Worm (Caenorhabditis elegans): Measurements from ENCODE around the gene T24E12.2.

The T24E12.2 gene

DNA sequence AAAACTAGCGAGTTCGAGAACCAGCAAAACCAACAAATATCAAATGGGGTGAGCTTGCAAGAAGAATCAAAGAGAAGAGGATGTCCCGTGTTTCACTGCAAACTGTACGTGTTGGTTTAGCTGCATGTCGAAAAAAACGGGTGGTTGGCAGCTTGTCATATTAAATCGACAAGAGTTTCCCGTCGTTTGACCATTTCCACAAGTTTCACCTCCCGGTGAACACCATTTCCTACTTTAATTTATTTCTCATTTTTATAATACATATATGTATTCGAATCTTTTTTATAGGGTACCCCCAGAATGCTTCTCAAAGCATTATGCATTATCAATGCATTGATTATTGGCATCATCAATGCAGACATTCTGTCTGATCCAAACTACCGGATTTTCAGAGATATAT, 12.6 kb downstream of the T24E12.2 start, which contains the start of gene Y8A9A.2:
Y8A9A.2 (plus strand) TSS at position 301 of the 400 bp plus-strand sequence.
- no peak for TF ChIP-seq elt-3 (tag; optimal IDR thresholded peaks at IDR 0.05)
- TF ChIP-seq mml-1 (tag; optimal IDR thresholded peaks at IDR 0.05), result no peak
- TF ChIP-seq ZK546.5 (tag; optimal IDR thresholded peaks at IDR 0.05), result no peak
- TF ChIP-seq ceh-9 (tag; optimal IDR thresholded peaks at IDR 0.05), result no peak
- TF ChIP-seq ceh-82 (tag; optimal IDR thresholded peaks at IDR 0.05), result no peak
- no peak for TF ChIP-seq nhr-25 (tag; optimal IDR thresholded peaks at IDR 0.05)
- TF ChIP-seq nhr-76 (tag; optimal IDR thresholded peaks at IDR 0.05), result no peak

DNA sequence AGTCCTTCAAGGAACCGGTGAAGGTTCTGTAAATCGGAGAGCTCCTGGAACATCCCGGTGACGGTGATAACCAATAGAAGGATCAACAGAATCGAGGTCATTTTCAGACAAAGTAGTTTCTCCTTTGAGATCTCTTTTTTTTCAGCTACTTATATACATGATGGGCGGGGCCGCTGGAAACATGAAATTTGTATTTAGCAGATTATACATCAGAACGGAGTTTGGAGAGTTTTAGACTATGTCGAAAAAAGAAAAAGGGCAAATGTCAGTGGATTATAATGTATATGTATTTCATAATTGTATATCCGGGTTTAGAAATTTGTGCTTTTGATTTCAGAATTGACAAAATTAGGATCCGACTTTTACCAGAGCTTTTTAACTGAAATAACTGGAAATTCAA, 20.5 kb downstream of the T24E12.2 start, which contains the start of gene ins-32:
ins-32 (minus strand) TSS at position 101 of the 400 bp plus-strand sequence.
- no peak for TF ChIP-seq eor-1 (tag; optimal IDR thresholded peaks at IDR 0.05)
- TF ChIP-seq mml-1 (tag; optimal IDR thresholded peaks at IDR 0.05), result no peak
- no peak for TF ChIP-seq snpc-4 (tag; optimal IDR thresholded peaks at IDR 0.05)
- TF ChIP-seq daf-12 (tag; optimal IDR thresholded peaks at IDR 0.05), result no peak
- TF ChIP-seq pha-4 (tag; optimal IDR thresholded peaks at IDR 0.05), result no peak
- TF ChIP-seq lin-39 (tag; optimal IDR thresholded peaks at IDR 0.05), result no peak
- no peak for TF ChIP-seq ceh-16 (tag; optimal IDR thresholded peaks at IDR 0.05)

- no peak for TF ChIP-seq hmg-11 (tag; optimal IDR thresholded peaks at IDR 0.05)
- TF ChIP-seq nhr-23 (tag; optimal IDR thresholded peaks at IDR 0.05), result no peak
- TF ChIP-seq egl-5 (tag; optimal IDR thresholded peaks at IDR 0.05), result no peak
- TF ChIP-seq ZK546.5 (tag; optimal IDR thresholded peaks at IDR 0.05), result no peak
- no peak for TF ChIP-seq ceh-9 (tag; optimal IDR thresholded peaks at IDR 0.05)
- TF ChIP-seq unc-39 (tag; optimal IDR thresholded peaks at IDR 0.05), result no peak
- TF ChIP-seq fkh-2 (tag; optimal IDR thresholded peaks at IDR 0.05), result no peak
- no peak for TF ChIP-seq eor-1 (tag; optimal IDR thresholded peaks at IDR 0.05)
- TF ChIP-seq snpc-4 (tag; optimal IDR thresholded peaks at IDR 0.05), result no peak
- no peak for TF ChIP-seq fkh-10 (GFP tag; optimal IDR thresholded peaks at IDR 0.05)
- no peak for TF ChIP-seq sea-2 (GFP tag; optimal IDR thresholded peaks at IDR 0.05)
- no peak for TF ChIP-seq nhr-43 (tag; optimal IDR thresholded peaks at IDR 0.05; ENCODE audit: poor library complexity, severe bottlenecking)
- TF ChIP-seq fos-1 (tag; optimal IDR thresholded peaks at IDR 0.05), result no peak
- TF ChIP-seq egl-27 (tag; optimal IDR thresholded peaks at IDR 0.05), result no peak
- TF ChIP-seq nhr-76 (tag; optimal IDR thresholded peaks at IDR 0.05), result no peak
- TF ChIP-seq pha-4 (tag; optimal IDR thresholded peaks at IDR 0.05), result no peak
Measured at ce11 chrII:3805518-3805917, 22.8 kb downstream of the T24E12.2 start.

DNA sequence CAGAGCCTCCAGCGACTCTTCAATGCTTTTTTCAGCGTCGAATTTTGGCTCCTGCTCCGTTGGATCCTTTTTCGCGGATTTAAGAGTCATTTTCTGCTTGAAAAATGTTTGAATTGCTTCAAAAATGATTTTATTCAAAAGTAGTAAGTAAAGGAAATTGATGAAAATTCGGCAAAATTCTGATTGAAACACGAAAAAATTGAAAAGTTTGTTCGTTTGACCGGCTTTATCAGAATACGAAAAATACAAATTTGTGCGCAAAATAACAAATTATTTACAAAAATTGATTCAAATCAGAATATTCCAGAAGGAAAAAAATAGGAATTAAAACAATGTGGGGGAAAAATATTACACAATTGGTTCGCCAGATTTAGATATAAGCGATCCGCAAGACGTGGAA, 24.2 kb downstream of the T24E12.2 start, which contains the start of gene F54D10.4:
F54D10.4 (minus strand) TSS at position 101 of the 400 bp plus-strand sequence.
- TF ChIP-seq ceh-28 (tag; optimal IDR thresholded peaks at IDR 0.05), result no peak
- no peak for TF ChIP-seq nhr-28 (tag; optimal IDR thresholded peaks at IDR 0.05)
- TF ChIP-seq pha-4 (tag; optimal IDR thresholded peaks at IDR 0.05), result no peak
- no peak for TF ChIP-seq R02D3.7 (tag; optimal IDR thresholded peaks at IDR 0.05)

ce11 chrII:3808104-3808503, 25.4 kb downstream of the T24E12.2 start, which contains the start of gene F54D10.5:
F54D10.5 (minus strand) TSS chrII:3808177.
- TF ChIP-seq elt-1 (tag; optimal IDR thresholded peaks at IDR 0.05), result no peak
- TF ChIP-seq nhr-43 (tag; optimal IDR thresholded peaks at IDR 0.05; ENCODE audit: poor library complexity, severe bottlenecking), result peak; percentile 71
- peak; percentile 4 for TF ChIP-seq nhr-25 (tag; optimal IDR thresholded peaks at IDR 0.05)
- TF ChIP-seq egl-5 (tag; optimal IDR thresholded peaks at IDR 0.05), result peak; percentile 30
- peak; percentile 14 for TF ChIP-seq skn-1 (tag; optimal IDR thresholded peaks at IDR 0.05)
- TF ChIP-seq unc-39 (tag; optimal IDR thresholded peaks at IDR 0.05), result no peak
- TF ChIP-seq nfya-1 (tag; optimal IDR thresholded peaks at IDR 0.05; ENCODE audit: insufficient read depth), result peak; percentile 89
- TF ChIP-seq fkh-10 (GFP tag; optimal IDR thresholded peaks at IDR 0.05), result no peak
- peak; percentile 71 for TF ChIP-seq lin-15B (tag; optimal IDR thresholded peaks at IDR 0.05)
- TF ChIP-seq nhr-28 (tag; optimal IDR thresholded peaks at IDR 0.05), result no peak
- peak; percentile 66 for TF ChIP-seq nhr-23 (tag; optimal IDR thresholded peaks at IDR 0.05)
- TF ChIP-seq R02D3.7 (tag; optimal IDR thresholded peaks at IDR 0.05), result peak; percentile 99
- peak; percentile 63 for TF ChIP-seq elt-2 (tag; optimal IDR thresholded peaks at IDR 0.05)
- peak; percentile 64 for TF ChIP-seq lin-39 (tag; optimal IDR thresholded peaks at IDR 0.05)
- TF ChIP-seq pqm-1 (tag; optimal IDR thresholded peaks at IDR 0.05), result peak; percentile 38
- no peak for TF ChIP-seq jun-1 (tag; optimal IDR thresholded peaks at IDR 0.05)

Measured in whole organism, L3 larva.